Worm (Caenorhabditis elegans): ENCODE results near the gene K07E3.2.

Gene K07E3.2

DNA sequence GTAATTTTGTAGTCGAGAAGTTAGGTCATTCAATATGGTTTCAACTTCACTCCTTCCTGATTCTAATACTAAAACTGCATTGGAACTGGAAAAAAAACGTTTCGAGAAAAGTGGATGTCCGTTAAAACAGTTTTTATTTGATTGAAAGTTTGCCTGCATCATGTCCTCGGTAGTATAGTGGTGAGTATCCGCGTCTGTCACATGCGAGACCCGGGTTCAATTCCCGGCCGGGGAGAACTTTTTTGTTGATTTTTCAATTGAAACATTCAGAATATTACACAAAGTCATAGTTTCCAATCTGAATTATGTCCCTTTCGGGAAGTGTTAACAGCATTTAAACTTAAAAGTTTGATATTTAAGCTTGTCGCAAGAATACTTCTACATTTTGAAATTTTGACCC lies 44.9 kb downstream of the K07E3.2 start (continued):
- TF ChIP-seq B0035.1 (tag; optimal IDR thresholded peaks at IDR 0.05) (peak; percentile 23), madf-3 (GFP tag; IDR thresholded peaks at IDR 0.05) (no peak), K11D2.4 (GFP tag; IDR thresholded peaks at IDR 0.05) (no peak), mxl-1 (tag; optimal IDR thresholded peaks at IDR 0.05) (no peak), hmg-1.2 (GFP tag; IDR thresholded peaks at IDR 0.05) (peak; percentile 43; the same call in 1 of the 2 replicates), hlh-12 (tag; optimal IDR thresholded peaks at IDR 0.05) (no peak), hmg-20 (GFP tag; IDR thresholded peaks at IDR 0.05) (no peak), ets-4 (GFP tag; optimal IDR thresholded peaks at IDR 0.05) (no peak), ceh-79 (tag; optimal IDR thresholded peaks at IDR 0.05) (no peak), egl-44 (GFP tag; IDR thresholded peaks at IDR 0.05) (no peak), rec-8 (tag; optimal IDR thresholded peaks at IDR 0.05) (peak in 1 of 2 experiments; percentile 33), him-1 (tag; optimal IDR thresholded peaks at IDR 0.05) (peak; percentile 61), let-526 (GFP tag; IDR thresholded peaks at IDR 0.05) (no peak), tlf-1 (GFP tag; optimal IDR thresholded peaks at IDR 0.05) (no peak), madf-6 (GFP tag; IDR thresholded peaks at IDR 0.05) (no peak), ama-1 (optimal IDR thresholded peaks at IDR 0.05) (no peak), ama-1 (GFP tag; optimal IDR thresholded peaks at IDR 0.05) (peak in 1 of 2 experiments; percentile 56), lir-1 (GFP tag; conservative IDR thresholded peaks at IDR 0.05) (no peak), unc-130 (GFP tag; optimal IDR thresholded peaks at IDR 0.05) (no peak), gei-17 (GFP tag; optimal IDR thresholded peaks at IDR 0.05) (no peak), attf-3 (GFP tag; conservative IDR thresholded peaks at IDR 0.05) (no peak), F37B4.10 (GFP tag; IDR thresholded peaks at IDR 0.05) (no peak), somi-1 (GFP tag; optimal IDR thresholded peaks at IDR 0.05) (no peak), tbp1 (GFP tag; optimal IDR thresholded peaks at IDR 0.05) (peak; percentile 85), efl-1 (GFP tag; optimal IDR thresholded peaks at IDR 0.05) (no peak), Y67H2A.10 (GFP tag; conservative IDR thresholded peaks at IDR 0.05) (no peak), F57C9.4 (tag; optimal IDR thresholded peaks at IDR 0.05) (no peak), C06A6.2 (GFP tag; conservative IDR thresholded peaks at IDR 0.05) (no peak), snpc-4 (GFP tag; optimal IDR thresholded peaks at IDR 0.05) (no peak), snpc-4 (tag; optimal IDR thresholded peaks at IDR 0.05) (no peak), hsf-1 (GFP tag; IDR thresholded peaks at IDR 0.05) (no peak), ztf-22 (GFP tag; optimal IDR thresholded peaks at IDR 0.05) (no peak), lsl-1 (GFP tag; optimal IDR thresholded peaks at IDR 0.05) (no peak), madf-10 (tag; optimal IDR thresholded peaks at IDR 0.05) (no peak), rpc-1 (optimal IDR thresholded peaks at IDR 0.05) (peak; percentile 68), rpc-1 (tag; optimal IDR thresholded peaks at IDR 0.05) (peak; percentile 83), nfya-1 (tag; optimal IDR thresholded peaks at IDR 0.05; ENCODE audit: borderline replicate concordance, insufficient read depth) (no peak), ztf-3 (GFP tag; optimal IDR thresholded peaks at IDR 0.05) (no peak), attf-6 (GFP tag; IDR thresholded peaks at IDR 0.05) (no peak), ceh-40 (GFP tag; IDR thresholded peaks at IDR 0.05) (no peak), cebp-1 (GFP tag; IDR thresholded peaks at IDR 0.05) (no peak), cebp-1 (tag; optimal IDR thresholded peaks at IDR 0.05) (no peak), F55B11.4 (tag; optimal IDR thresholded peaks at IDR 0.05; ENCODE audit: borderline replicate concordance, insufficient read depth) (no peak), dpl-1 (GFP tag; optimal IDR thresholded peaks at IDR 0.05) (no peak), madf-8 (GFP tag; conservative IDR thresholded peaks at IDR 0.05) (no peak), Y95B8A.8 (GFP tag; IDR thresholded peaks at IDR 0.05) (no peak), die-1 (tag; optimal IDR thresholded peaks at IDR 0.05) (peak; percentile 50), Y53G8AR.9 (GFP tag; conservative IDR thresholded peaks at IDR 0.05) (no peak), pbrm-1 (GFP tag; IDR thresholded peaks at IDR 0.05) (no peak), B0336.3 (GFP tag; IDR thresholded peaks at IDR 0.05) (no peak), F22D6.2 (tag; optimal IDR thresholded peaks at IDR 0.05) (no peak)
